Fruit fly (Drosophila melanogaster) Kc167 (cell line): Measurements from ENCODE around the gene CG12984.

ENCODE experiments used
- Myc ChIP-seq: fragments of >200 bp; optimal IDR thresholded peaks from 2 replicates; lab custom pipeline; 2017; ENCODE audit warnings: missing external identifiers
- Sin3A ChIP-seq: fragments of >200 bp; optimal IDR thresholded peaks from 2 replicates; lab custom pipeline; 2018; ENCODE audit warnings: missing external identifiers
- h ChIP-seq: fragments of >200 bp; optimal IDR thresholded peaks from 3 replicates; lab custom pipeline; 2018; ENCODE audit warnings: missing external identifiers
- insv ChIP-seq: fragments of >200 bp; optimal IDR thresholded peaks from 3 replicates; lab custom pipeline; 2018; ENCODE audit warnings: missing external identifiers
- psq ChIP-seq: fragments of >200 bp; optimal IDR thresholded peaks from 2 replicates; lab custom pipeline; 2017; ENCODE audit warnings: missing external identifiers
- ttk ChIP-seq: sonication (Bioruptor generic); optimal IDR thresholded peaks from 2 replicates; lab custom pipeline; 2017; ENCODE audit warnings: missing external identifiers

CG12984 gene

dm6 chr3L:20982544-20982943 is 8.9 kb upstream of the CG12984 start:
- no peak for TF ChIP-seq Sin3A (lab: Kevin White, UChicago)
- TF ChIP-seq Myc (lab: Kevin White, UChicago), result no peak
- no peak for TF ChIP-seq ttk (lab: Kevin White, UChicago)
- TF ChIP-seq h (lab: Kevin White, UChicago), result no peak
- TF ChIP-seq insv (lab: Kevin White, UChicago), result no peak
- TF ChIP-seq psq (lab: Kevin White, UChicago), result no peak

- TF ChIP-seq psq (lab: Kevin White, UChicago) (no peak), Sin3A (lab: Kevin White, UChicago) (no peak)
These were observed 8.2 kb upstream of the CG12984 start for dm6 chr3L:20983309-20983708.

DNA sequence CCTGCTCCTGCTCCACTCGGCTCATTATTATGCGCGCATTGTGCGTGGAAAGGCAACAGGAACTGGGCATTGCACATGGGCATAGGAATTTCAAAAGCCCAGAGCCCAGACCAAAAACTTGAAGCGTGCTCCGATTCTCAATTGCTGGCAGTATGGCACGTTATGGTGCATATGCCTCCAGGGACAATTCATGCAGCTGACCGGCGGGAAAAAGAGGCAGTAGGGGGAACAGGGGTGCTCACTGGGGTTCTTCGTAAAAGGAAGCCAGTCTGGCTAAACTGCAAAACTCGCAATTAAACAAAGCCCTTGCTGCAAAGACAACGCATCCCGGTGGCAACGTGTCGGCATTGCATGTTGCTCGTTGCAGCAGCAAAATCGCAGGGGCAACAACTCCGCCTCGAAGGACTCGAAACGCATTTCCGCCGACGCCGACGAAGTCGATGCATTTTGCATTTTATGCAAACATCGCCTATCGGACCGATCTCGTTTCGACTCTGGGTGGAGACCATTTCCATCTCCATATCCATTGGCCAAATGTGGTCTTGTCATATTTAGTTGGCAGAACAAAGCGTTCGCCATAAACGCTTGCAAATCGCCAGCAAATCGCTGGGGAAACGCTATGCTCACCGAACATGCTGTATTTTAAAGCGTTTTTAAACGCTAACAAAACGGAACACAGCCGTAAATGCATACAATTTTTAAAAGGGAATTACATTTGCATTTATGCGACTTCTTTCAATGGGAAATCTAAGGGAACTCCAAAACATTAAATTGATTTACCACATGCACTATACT is 6.9 kb upstream of the CG12984 start:
- no peak for TF ChIP-seq ttk (lab: Kevin White, UChicago)
- TF ChIP-seq h (lab: Kevin White, UChicago), result no peak
- TF ChIP-seq insv (lab: Kevin White, UChicago), result no peak
- TF ChIP-seq psq (lab: Kevin White, UChicago), result no peak
- TF ChIP-seq Sin3A (lab: Kevin White, UChicago), result no peak
- no peak for TF ChIP-seq Myc (lab: Kevin White, UChicago)

DNA sequence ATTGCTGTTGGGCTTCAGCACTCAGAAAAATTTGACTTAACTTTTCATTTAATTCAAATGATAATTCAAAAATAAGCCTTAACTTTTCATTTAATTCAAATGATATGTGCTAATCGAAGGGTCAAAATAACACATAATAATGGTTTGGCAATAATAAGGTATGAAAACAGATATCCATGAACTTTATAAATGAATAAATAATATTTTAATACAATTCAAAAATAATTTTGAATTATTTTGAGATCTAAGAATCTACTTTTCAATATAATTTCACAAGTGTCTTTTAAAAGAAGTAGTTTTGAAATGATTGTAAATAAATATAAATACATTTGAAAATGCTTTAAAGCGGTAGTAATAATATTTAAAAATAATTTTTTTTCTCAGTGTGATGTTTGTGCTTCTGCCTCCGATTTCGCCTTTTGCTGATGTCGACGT is 4.5 kb upstream of the CG12984 start:
- TF ChIP-seq ttk (lab: Kevin White, UChicago), result no peak
- TF ChIP-seq h (lab: Kevin White, UChicago), result no peak
- no peak for TF ChIP-seq Myc (lab: Kevin White, UChicago)
- TF ChIP-seq psq (lab: Kevin White, UChicago), result no peak
- TF ChIP-seq Sin3A (lab: Kevin White, UChicago), result no peak
- no peak for TF ChIP-seq insv (lab: Kevin White, UChicago)

- TF ChIP-seq Sin3A (lab: Kevin White, UChicago) (no peak), Myc (lab: Kevin White, UChicago) (no peak), h (lab: Kevin White, UChicago) (no peak), psq (lab: Kevin White, UChicago) (no peak)
These were observed 3.6 kb upstream of the CG12984 start for dm6 chr3L:20987895-20988294.

dm6 chr3L:20988862-20989261 is 2.6 kb upstream of the CG12984 start:
- TF ChIP-seq Sin3A (lab: Kevin White, UChicago), result no peak
- no peak for TF ChIP-seq psq (lab: Kevin White, UChicago)
- TF ChIP-seq h (lab: Kevin White, UChicago), result no peak
- no peak for TF ChIP-seq ttk (lab: Kevin White, UChicago)
- no peak for TF ChIP-seq insv (lab: Kevin White, UChicago)
- TF ChIP-seq Myc (lab: Kevin White, UChicago), result no peak

- TF ChIP-seq h (lab: Kevin White, UChicago) (no peak), psq (lab: Kevin White, UChicago) (no peak), Myc (lab: Kevin White, UChicago) (no peak), insv (lab: Kevin White, UChicago) (no peak), Sin3A (lab: Kevin White, UChicago) (no peak), ttk (lab: Kevin White, UChicago) (no peak)
These were observed 1.2 kb upstream of the CG12984 start for dm6 chr3L:20990231-20990630.

- TF ChIP-seq Sin3A (lab: Kevin White, UChicago) (no peak), psq (lab: Kevin White, UChicago) (no peak), Myc (lab: Kevin White, UChicago) (no peak), ttk (lab: Kevin White, UChicago) (no peak), insv (lab: Kevin White, UChicago) (no peak), h (lab: Kevin White, UChicago) (no peak)
These were observed 8.2 kb downstream of the CG12984 start for dm6 chr3L:20999639-21000038.

dm6 chr3L:21007364-21008254 is 16.1 kb downstream of the CG12984 start:
- TF ChIP-seq insv (lab: Kevin White, UChicago) (no peak), Sin3A (lab: Kevin White, UChicago) (no peak), ttk (lab: Kevin White, UChicago) (no peak), psq (lab: Kevin White, UChicago) (no peak), h (lab: Kevin White, UChicago) (no peak), Myc (lab: Kevin White, UChicago) (no peak)

DNA sequence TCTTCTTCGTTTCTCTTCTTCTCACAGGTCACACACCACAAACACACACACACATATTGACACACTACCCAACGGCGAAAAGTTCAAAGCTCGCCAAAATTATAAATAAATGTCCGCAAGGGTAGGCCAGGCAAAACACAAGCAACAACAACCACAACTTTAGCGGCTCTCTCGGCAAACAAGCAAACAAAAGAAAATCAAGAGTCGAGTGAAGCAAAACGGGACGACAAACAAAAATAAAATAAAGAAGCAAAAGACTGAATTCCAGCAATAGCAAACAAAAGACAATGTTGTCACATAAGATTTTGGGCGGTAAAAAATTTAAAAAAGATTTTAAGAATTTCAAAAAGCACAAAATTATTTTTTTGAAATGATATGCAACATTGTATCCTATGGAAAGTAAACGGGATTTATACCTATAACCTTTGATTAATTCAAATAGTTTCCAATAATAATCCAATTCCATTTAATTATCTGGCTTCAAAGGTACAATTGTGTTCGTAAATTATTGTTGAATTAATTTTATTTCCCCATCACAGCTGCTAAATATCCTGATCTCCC is 16.9 kb downstream of the CG12984 start:
- TF ChIP-seq insv (lab: Kevin White, UChicago), result no peak
- no peak for TF ChIP-seq ttk (lab: Kevin White, UChicago)
- no peak for TF ChIP-seq Myc (lab: Kevin White, UChicago)
- TF ChIP-seq h (lab: Kevin White, UChicago), result no peak
- no peak for TF ChIP-seq psq (lab: Kevin White, UChicago)
- TF ChIP-seq Sin3A (lab: Kevin White, UChicago), result no peak

- no peak for TF ChIP-seq Myc (lab: Kevin White, UChicago)
- no peak for TF ChIP-seq h (lab: Kevin White, UChicago)
- no peak for TF ChIP-seq ttk (lab: Kevin White, UChicago)
- TF ChIP-seq psq (lab: Kevin White, UChicago), result no peak
- TF ChIP-seq Sin3A (lab: Kevin White, UChicago), result no peak
- no peak for TF ChIP-seq insv (lab: Kevin White, UChicago)
These were observed 17.4 kb downstream of the CG12984 start for dm6 chr3L:21008899-21009298.
